Worm (Caenorhabditis elegans): ENCODE results near the gene mon-2.
A peak's percentile ranks its signal among the peaks of the same experiment; 100 is the strongest.

Gene mon-2

DNA sequence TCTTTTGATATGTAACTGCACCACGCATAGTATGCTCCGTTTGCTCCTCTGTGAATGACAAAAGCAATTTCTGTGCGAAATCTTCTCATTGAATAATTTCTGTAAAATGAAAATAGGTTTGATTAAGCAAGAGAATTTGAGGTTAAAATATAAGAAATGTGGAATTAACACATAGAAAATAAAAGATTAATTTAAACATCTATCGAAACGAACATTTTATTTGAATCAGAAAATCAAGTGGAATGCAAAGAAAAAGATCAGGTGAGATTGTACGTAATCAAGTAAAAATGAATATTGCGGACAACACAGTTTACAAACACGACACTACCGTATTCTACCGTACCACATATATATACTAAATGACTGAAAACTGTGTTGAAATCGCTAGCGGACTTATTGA, 44.4 kb downstream of the mon-2 start, which contains the start of gene B0001.8:
Gene B0001.8, minus strand, starts transcription at position 101 of the 400 bp plus-strand sequence.
- TF ChIP-seq mep-1 (tag; optimal IDR thresholded peaks at IDR 0.05) = no peak
- TF ChIP-seq lin-39 (tag; optimal IDR thresholded peaks at IDR 0.05) = no peak
- TF ChIP-seq pag-3 (tag; optimal IDR thresholded peaks at IDR 0.05; ENCODE audit: borderline replicate concordance, insufficient read depth) = no peak
- TF ChIP-seq isw-1 (GFP tag; IDR thresholded peaks at IDR 0.05) = no peak
- TF ChIP-seq snpc-4 (tag; optimal IDR thresholded peaks at IDR 0.05) = no peak

- no peak for TF ChIP-seq ama-1 (optimal IDR thresholded peaks at IDR 0.05)
- no peak for TF ChIP-seq aha-1 (tag; optimal IDR thresholded peaks at IDR 0.05)
- no peak for TF ChIP-seq dsc-1 (tag; optimal IDR thresholded peaks at IDR 0.05)
- TF ChIP-seq ceh-63 (GFP tag; optimal IDR thresholded peaks at IDR 0.05) = no peak
- no peak for TF ChIP-seq unc-62 (GFP tag; optimal IDR thresholded peaks at IDR 0.05)
- TF ChIP-seq hpl-2 (GFP tag; optimal IDR thresholded peaks at IDR 0.05) = no peak
- TF ChIP-seq ceh-88 (GFP tag; IDR thresholded peaks at IDR 0.05) = no peak
- no peak for TF ChIP-seq isw-1 (GFP tag; IDR thresholded peaks at IDR 0.05)
- no peak for TF ChIP-seq lin-39 (tag; optimal IDR thresholded peaks at IDR 0.05)
- no peak for TF ChIP-seq jun-1 (tag; optimal IDR thresholded peaks at IDR 0.05)
- TF ChIP-seq grh-1 (GFP tag; IDR thresholded peaks at IDR 0.05) = no peak
- TF ChIP-seq irx-1 (tag; optimal IDR thresholded peaks at IDR 0.05) = no peak
- TF ChIP-seq Y116A8C.19 (tag; optimal IDR thresholded peaks at IDR 0.05; ENCODE audit: borderline replicate concordance) = no peak
- no peak for TF ChIP-seq mef-2 (tag; optimal IDR thresholded peaks at IDR 0.05)
Measured at ce11 chrIV:12143231-12143630, 46.7 kb downstream of the mon-2 start, which contains the start of gene B0001.5. Gene B0001.5 (minus strand): TSS chrIV:12143331.

DNA sequence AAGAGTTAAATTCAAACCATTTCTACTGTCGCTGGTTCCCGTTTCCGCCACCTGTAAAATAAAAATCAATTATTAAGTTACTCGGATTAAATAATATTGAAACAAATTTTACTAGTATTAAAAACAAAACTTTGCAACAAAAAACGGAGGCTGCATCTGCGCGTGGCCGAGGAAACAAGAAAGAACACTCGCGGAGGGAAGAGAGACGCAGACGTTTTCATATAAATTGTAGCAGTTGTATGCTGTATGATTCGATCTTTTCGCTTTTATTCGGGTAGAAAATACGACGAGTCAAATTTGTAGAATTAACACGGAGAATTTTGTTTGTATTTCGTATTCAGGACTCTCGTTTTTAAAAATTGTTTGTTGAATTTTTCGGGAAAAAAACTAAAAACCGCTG, 49.1 kb downstream of the mon-2 start, which contains the start of gene B0001.3:
Gene B0001.3, minus strand, starts transcription at position 55 of the 400 bp plus-strand sequence.
- TF ChIP-seq mef-2 (tag; optimal IDR thresholded peaks at IDR 0.05) = no peak
- no peak for TF ChIP-seq zip-4 (GFP tag; optimal IDR thresholded peaks at IDR 0.05)
- no peak for TF ChIP-seq sox-4 (tag; optimal IDR thresholded peaks at IDR 0.05)
- TF ChIP-seq unc-98 (GFP tag; IDR thresholded peaks at IDR 0.05) = no peak
- no peak for TF ChIP-seq C16A3.4 (tag; optimal IDR thresholded peaks at IDR 0.05)
- peak; percentile 72 for TF ChIP-seq blmp-1 (tag; optimal IDR thresholded peaks at IDR 0.05)
- no peak for TF ChIP-seq aha-1 (tag; optimal IDR thresholded peaks at IDR 0.05)

DNA sequence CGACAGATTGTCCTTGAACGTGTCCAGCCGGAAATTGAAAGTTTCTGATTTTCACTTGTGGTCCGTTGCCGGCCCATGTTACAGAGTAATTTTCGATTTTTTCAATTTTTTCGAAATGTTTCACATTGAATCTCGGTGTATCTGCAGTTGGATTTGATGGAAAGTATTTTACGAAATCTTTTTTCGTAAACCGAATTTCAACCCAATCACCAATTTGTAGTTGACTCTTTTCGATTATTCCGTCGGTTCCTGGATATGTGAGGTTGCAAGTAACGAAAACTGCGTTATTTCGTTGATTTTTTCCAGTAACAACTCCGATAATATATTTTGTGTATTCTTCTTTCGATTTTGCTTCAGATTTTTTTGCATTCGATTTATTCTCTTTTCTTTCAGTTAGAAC, 53.0 kb downstream of the mon-2 start:
- TF ChIP-seq ceh-8 (GFP tag; optimal IDR thresholded peaks at IDR 0.05) = no peak
- no peak for TF ChIP-seq unc-86 (tag; optimal IDR thresholded peaks at IDR 0.05)
- TF ChIP-seq hlh-17 (GFP tag; optimal IDR thresholded peaks at IDR 0.05; ENCODE audit: borderline replicate concordance) = no peak
- TF ChIP-seq ztf-11 (tag; optimal IDR thresholded peaks at IDR 0.05) = no peak
- no peak for TF ChIP-seq alr-1 (tag; optimal IDR thresholded peaks at IDR 0.05; ENCODE audit: borderline replicate concordance)
- TF ChIP-seq nhr-28 (tag; optimal IDR thresholded peaks at IDR 0.05) = no peak

- TF ChIP-seq mdl-1 (tag; optimal IDR thresholded peaks at IDR 0.05) = no peak
Measured at ce11 chrIV:12150877-12151276, 54.3 kb downstream of the mon-2 start, which contains the start of gene B0001.2. Gene B0001.2 (minus strand): TSS chrIV:12150977.

DNA sequence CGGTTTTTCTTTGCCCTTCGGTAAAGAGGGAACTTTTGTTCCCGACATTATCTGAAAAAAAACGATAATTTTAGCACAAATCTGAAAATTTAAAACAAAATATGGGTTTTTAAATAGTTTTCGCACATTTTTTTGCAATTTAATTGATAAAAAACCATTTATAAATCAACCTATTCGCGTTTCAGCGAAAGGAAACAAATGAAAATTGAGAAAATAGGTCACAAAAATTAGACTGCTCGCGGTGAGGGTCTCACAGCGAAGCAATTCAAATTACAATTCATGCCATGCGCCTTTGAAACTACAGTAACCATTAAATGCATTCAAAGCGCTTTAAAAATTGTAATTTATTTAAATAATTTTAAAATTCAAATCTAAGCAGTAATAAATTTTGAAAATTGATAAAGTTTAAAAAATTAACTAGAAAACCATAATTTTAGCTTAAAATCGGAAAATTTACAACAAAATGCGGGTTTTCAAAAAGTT, 57.7 kb downstream of the mon-2 start, which contains the start of gene B0001.7:
Gene B0001.7, minus strand, starts transcription at position 51 of the 483 bp plus-strand sequence.
- TF ChIP-seq grh-1 (GFP tag; IDR thresholded peaks at IDR 0.05) = no peak
- no peak for TF ChIP-seq hlh-17 (GFP tag; optimal IDR thresholded peaks at IDR 0.05; ENCODE audit: borderline replicate concordance)
- no peak for TF ChIP-seq irx-1 (tag; optimal IDR thresholded peaks at IDR 0.05)
- no peak for TF ChIP-seq ama-1 (optimal IDR thresholded peaks at IDR 0.05)
- no peak for TF ChIP-seq elt-3 (tag; optimal IDR thresholded peaks at IDR 0.05)
- no peak for TF ChIP-seq xbp-1 (tag; optimal IDR thresholded peaks at IDR 0.05)
